Fruit fly (Drosophila melanogaster) ovary, adult (tissue): Measurements from ENCODE around the gene ringer.

ENCODE experiments used
- CG17801 ChIP-seq: fragments of 200-800 bp; optimal IDR thresholded peaks from 2 replicates; lab custom pipeline; 2019; ENCODE audit warnings: missing biosample characterization, mild to moderate bottlenecking, missing genetic modification characterization, moderate library complexity; ENCODE audit not compliant: partially characterized antibody

The ringer gene

dm6 chr3L:16381184-16381797 lies 22.1 kb upstream of the ringer start, which contains the start of gene Agpat4:
Gene Agpat4 (minus strand): TSS chr3L:16381570.
- TF ChIP-seq CG17801 (GFP tag; lab: Kevin White, UChicago): no peak

DNA sequence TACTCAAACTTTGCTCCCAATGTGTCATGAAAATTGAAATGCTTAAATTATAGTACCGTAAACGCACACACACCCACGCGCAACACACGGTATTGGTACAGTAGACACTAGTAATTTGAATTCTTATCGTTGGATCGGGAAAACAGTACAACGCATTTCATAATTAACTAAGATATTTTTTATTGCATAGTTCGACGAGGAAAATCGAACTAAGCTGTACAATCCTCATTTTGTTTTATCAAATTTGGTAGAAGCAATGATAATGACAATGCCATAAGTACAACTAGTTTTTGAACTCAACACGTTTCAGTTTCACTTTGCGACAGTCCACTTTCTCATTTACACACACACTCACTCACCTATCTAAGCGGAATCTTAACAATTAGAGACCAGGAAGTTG lies 21.5 kb upstream of the ringer start:
- TF ChIP-seq CG17801 (GFP tag; lab: Kevin White, UChicago): peak; percentile 74

DNA sequence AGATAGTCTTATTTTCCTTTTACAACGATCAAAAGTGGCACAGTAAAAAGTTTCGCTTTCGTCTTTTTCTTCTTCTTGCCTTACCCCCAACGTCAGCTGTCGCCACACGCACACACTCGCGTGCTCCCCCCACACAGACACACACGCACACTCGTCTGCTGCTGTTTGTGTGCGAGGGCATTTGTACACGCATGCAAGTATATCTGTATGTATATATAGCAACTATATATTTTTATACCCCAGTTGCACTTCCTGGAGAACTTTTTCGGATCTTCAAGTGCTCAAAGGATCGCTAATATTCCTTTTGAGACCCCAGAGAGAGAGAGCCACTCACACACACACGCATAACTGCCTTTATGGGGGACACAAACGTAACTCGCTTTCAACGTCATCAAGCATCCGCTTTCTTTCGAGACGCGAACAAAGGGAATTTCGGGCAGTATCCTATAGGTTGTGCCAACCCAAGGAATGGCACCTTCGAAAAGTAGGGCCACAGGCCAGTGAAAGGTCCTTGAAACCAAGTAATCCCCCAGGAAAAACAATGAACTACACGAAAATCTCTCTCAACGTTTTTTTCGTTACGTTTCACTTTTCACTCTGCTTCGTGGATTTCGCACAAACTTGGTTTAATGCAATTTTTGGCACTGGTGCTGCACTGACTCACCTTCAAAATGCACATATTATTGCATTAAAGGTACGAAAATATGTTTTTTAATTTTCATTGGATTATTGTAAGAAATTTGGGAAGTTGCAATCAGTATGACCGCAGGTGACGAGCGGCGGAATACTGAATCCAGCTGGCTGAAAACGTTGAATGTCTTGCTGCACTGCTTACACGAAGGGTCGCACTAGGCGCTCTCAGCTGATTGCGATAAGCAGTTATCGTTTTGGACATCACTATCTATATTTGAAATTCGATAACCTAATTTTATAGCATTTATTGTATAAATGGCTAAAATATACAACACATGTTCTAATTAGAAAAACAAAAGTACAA lies 18.8 kb upstream of the ringer start, which contains the start of gene roq:
TSS of gene roq (minus strand) at position 799 of the 997 bp plus-strand sequence.
- peak; percentile 21 for TF ChIP-seq CG17801 (GFP tag; lab: Kevin White, UChicago)

DNA sequence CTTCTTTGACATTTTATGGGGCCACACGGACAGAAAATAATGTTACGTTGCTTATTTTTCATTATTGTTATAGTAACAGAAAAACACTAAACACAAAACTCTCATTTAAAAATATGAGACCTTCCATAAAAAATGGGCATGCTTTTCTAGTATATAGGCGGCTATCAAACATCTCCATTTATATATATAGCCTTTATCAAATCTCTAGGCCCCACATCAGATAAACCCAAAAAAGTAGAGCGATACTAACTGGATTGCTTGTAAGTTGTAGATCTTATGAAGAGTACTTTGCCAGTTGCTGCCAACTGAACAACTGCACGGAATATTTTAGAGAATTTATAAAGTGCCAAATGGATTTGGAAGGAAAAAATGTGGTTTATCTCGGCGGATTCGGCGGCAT lies 10.3 kb upstream of the ringer start, which contains the start of gene CG18814:
TSS of gene CG18814 (plus strand) at position 301 of the 400 bp plus-strand sequence.
- no peak for TF ChIP-seq CG17801 (GFP tag; lab: Kevin White, UChicago)

DNA sequence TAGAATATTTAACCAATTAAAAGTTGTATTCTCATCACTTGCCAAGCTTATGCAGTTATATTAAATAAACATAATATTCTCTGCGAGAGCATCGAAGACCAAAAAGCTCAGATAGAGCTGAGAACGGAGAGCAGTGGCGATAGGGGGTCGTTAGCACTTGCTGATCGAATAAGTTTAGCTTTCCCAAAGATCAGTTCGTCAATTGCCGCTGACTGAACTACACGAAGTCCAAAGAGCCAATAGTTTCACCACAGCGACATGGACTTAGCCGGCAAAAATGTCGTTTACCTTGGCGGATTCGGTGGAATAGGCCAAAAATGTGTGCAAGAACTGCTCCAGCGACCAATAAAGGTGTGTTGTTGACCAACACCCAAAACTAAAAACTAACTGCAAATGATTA lies 9.0 kb upstream of the ringer start, which contains the start of gene CG4842:
TSS of gene CG4842 (plus strand) at position 191 of the 400 bp plus-strand sequence.
- no peak for TF ChIP-seq CG17801 (GFP tag; lab: Kevin White, UChicago)

DNA sequence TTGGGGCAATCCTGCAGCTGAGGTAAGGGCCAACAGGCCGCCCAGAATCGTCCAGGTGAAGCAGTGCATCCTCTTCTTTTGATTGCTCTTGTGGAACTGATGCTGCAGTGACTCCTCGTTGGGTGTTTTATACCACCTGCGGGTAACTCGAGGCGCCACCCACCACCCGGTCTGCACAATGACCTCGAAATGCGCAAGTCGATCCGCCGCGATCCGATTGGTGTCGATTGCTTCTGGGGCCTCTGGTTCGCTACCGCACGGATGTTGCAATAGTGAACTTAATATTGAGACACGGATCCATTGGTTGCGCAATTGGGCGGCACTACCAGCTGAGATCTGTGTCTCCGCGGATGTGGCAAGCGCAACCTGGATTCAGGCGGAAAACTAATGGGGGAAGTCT lies 8.0 kb upstream of the ringer start, which contains the start of gene Cpr72Ec:
TSS of gene Cpr72Ec (minus strand) at position 101 of the 400 bp plus-strand sequence.
- no peak for TF ChIP-seq CG17801 (GFP tag; lab: Kevin White, UChicago)

DNA sequence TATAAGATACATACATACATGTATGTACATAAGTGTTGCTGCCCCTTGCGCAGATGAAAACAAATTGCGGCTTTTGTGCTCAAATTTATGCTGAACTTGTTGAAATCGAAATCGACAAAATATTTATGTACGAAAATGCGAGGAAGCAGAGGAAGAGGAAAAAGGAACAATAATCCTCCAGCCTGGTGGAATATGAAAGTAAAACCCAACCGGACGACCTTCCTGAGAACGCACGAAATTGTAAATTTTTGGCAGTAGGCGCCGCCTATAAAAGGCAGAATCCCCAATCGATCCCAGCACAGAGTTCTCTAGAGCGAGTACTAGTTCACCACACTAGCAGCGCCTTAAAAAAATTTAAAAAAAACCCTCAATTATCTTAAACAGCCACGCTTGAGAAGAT lies 5.4 kb upstream of the ringer start, which contains the start of gene Cpr72Eb:
TSS of gene Cpr72Eb (plus strand) at position 301 of the 400 bp plus-strand sequence.
- no peak for TF ChIP-seq CG17801 (GFP tag; lab: Kevin White, UChicago)

DNA sequence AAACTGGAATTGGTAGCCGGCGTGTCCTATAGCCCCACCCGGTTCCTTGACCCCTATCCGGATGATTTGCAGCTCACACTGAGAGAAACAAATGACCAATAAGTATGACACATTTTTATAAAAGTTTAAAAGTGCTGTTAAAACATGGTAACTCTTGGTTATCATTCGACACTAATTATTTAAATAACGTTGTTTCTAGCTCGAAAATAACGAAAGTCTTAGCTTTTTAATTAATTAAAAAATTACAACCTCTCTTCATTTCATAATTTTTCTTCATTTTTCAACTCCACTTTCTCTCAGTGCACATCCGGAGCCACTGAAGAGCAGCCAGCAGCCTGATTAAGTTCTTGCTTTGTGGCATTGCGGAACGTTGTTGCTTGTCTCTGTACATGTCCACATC lies 5.0 kb upstream of the ringer start:
- TF ChIP-seq CG17801 (GFP tag; lab: Kevin White, UChicago): no peak

- TF ChIP-seq CG17801 (GFP tag; lab: Kevin White, UChicago): no peak
Observed at dm6 chr3L:16362119-16362653, 3.0 kb upstream of the ringer start, which contains the start of gene Cpr72Ea. Gene Cpr72Ea (plus strand): TSS chr3L:16362603.

dm6 chr3L:16361200-16361815 lies 2.1 kb upstream of the ringer start:
- no peak for TF ChIP-seq CG17801 (GFP tag; lab: Kevin White, UChicago)

dm6 chr3L:16359795-16360194 lies 567 bp upstream of the ringer start:
- no peak for TF ChIP-seq CG17801 (GFP tag; lab: Kevin White, UChicago)

DNA sequence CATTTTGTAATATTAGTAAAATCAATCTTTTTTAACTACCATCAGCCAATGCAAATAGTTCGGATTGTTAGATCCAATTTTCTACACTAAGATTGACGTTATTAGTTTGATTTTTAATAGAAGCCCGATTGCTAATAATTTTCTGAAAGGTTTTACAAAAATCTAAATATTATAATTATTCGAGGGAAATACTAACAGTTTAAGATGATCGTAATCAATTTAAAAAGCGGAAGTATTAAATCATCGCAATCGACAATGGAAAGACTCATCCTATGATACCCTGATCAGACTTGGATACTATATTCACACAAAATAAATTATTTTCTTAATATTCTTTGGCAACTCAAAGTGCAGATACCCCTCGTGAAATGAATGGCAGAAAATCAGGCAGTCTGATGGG lies 1.4 kb downstream of the ringer start:
- TF ChIP-seq CG17801 (GFP tag; lab: Kevin White, UChicago): no peak

- TF ChIP-seq CG17801 (GFP tag; lab: Kevin White, UChicago): no peak
Observed at dm6 chr3L:16357187-16357728, 2.0 kb downstream of the ringer start.

dm6 chr3L:16356171-16356765 lies 3.0 kb downstream of the ringer start:
- TF ChIP-seq CG17801 (GFP tag; lab: Kevin White, UChicago): no peak
